Worm (Caenorhabditis elegans): ENCODE data around the gene F17C11.22.

Gene F17C11.22

DNA sequence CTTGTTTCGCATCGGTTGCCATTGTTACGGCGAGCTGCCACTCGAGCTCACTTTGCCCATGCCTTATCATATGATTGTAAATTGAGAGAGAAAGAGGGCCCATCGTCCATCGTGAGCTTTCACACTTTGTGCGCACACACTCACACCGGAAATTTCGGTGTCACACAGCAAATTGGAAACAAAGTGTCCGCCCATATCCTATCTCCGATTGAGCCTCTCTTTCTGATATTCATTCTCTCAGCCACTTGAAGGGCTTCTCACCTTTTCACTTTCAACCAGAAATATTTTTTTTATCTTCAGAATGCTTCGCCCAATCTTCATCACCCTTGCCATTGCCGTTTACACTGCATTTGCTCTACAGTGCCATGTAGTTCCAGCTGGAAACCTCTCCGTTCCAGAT, 40.5 kb downstream of the F17C11.22 start, which contains the start of gene F58B4.3:
Gene F58B4.3, plus strand, starts transcription at position 301 of the 400 bp plus-strand sequence.
- TF ChIP-seq pha-4 (tag; optimal IDR thresholded peaks at IDR 0.05): no peak
- TF ChIP-seq pag-3 (tag; optimal IDR thresholded peaks at IDR 0.05; ENCODE audit: borderline replicate concordance): no peak
- TF ChIP-seq nhr-11 (tag; optimal IDR thresholded peaks at IDR 0.05): no peak
- TF ChIP-seq ceh-9 (tag; optimal IDR thresholded peaks at IDR 0.05): no peak
- no peak for TF ChIP-seq ahr-1 (tag; optimal IDR thresholded peaks at IDR 0.05)
- no peak for TF ChIP-seq sox-4 (tag; optimal IDR thresholded peaks at IDR 0.05)
- no peak for TF ChIP-seq ceh-34 (tag; optimal IDR thresholded peaks at IDR 0.05)
- TF ChIP-seq dve-1 (tag; optimal IDR thresholded peaks at IDR 0.05): no peak
- no peak for TF ChIP-seq syd-9 (tag; optimal IDR thresholded peaks at IDR 0.05)
- no peak for TF ChIP-seq ceh-24 (tag; optimal IDR thresholded peaks at IDR 0.05)

- no peak for TF ChIP-seq elt-4 (tag; optimal IDR thresholded peaks at IDR 0.05)
- no peak for TF ChIP-seq hlh-13 (GFP tag; optimal IDR thresholded peaks at IDR 0.05)
- no peak for TF ChIP-seq syd-9 (tag; optimal IDR thresholded peaks at IDR 0.05)
- no peak for TF ChIP-seq hlh-6 (tag; optimal IDR thresholded peaks at IDR 0.05)
- no peak for TF ChIP-seq F13H6.1 (tag; optimal IDR thresholded peaks at IDR 0.05)
- no peak for TF ChIP-seq elt-2 (tag; optimal IDR thresholded peaks at IDR 0.05)
- no peak for TF ChIP-seq ceh-6 (GFP tag; optimal IDR thresholded peaks at IDR 0.05)
- TF ChIP-seq nhr-11 (tag; optimal IDR thresholded peaks at IDR 0.05): no peak
- no peak for TF ChIP-seq unc-42 (tag; optimal IDR thresholded peaks at IDR 0.05)
- no peak for TF ChIP-seq pros-1 (tag; optimal IDR thresholded peaks at IDR 0.05)
- no peak for TF ChIP-seq ets-4 (tag; optimal IDR thresholded peaks at IDR 0.05)
- TF ChIP-seq nhr-232 (tag; optimal IDR thresholded peaks at IDR 0.05): no peak
- TF ChIP-seq ceh-14 (tag; optimal IDR thresholded peaks at IDR 0.05): no peak
- TF ChIP-seq eyg-1 (tag; optimal IDR thresholded peaks at IDR 0.05): no peak
These were observed 44.3 kb downstream of the F17C11.22 start for ce11 chrV:10925658-10926057.

ce11 chrV:10924731-10925130, 45.2 kb downstream of the F17C11.22 start, which contains the start of gene F58B4.6:
F58B4.6 (plus strand) TSS chrV:10925031.
- no peak for TF ChIP-seq tbx-7 (tag; optimal IDR thresholded peaks at IDR 0.05)
- no peak for TF ChIP-seq mec-3 (tag; optimal IDR thresholded peaks at IDR 0.05; ENCODE audit: borderline replicate concordance)
- TF ChIP-seq Y22D7AL.16 (tag; optimal IDR thresholded peaks at IDR 0.05): no peak
- TF ChIP-seq sdc-2 (tag; optimal IDR thresholded peaks at IDR 0.05): no peak
- TF ChIP-seq dmd-4 (tag; optimal IDR thresholded peaks at IDR 0.05; ENCODE audit: borderline replicate concordance): no peak

DNA sequence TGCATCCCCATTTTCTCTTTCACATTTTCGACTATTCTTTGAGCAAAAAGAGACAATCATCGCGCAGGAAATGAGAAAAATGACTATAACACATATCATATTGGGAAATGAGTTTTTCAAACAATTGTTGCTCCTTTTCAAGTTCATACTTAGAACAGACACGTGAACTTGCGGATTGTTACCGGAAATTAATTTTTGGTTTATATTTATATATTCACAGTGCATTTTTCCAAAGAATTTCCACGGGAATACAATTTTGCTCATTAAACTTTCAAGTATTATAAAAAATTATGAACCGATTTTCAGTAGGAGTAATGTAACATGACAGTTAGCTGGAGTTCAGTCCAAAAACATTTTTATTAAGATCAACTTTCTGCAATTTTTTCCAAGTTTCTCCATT, 46.7 kb downstream of the F17C11.22 start, which contains the start of gene F58B4.7:
Gene F58B4.7, minus strand, starts transcription at position 101 of the 400 bp plus-strand sequence.
- TF ChIP-seq ceh-45 (GFP tag; IDR thresholded peaks at IDR 0.05) (no peak), ceh-18 (tag; optimal IDR thresholded peaks at IDR 0.05) (no peak), Y22D7AL.16 (tag; optimal IDR thresholded peaks at IDR 0.05) (no peak), unc-55 (GFP tag; optimal IDR thresholded peaks at IDR 0.05) (no peak), ceh-34 (tag; optimal IDR thresholded peaks at IDR 0.05) (no peak), ets-4 (tag; optimal IDR thresholded peaks at IDR 0.05) (no peak), T23F11.4 (GFP tag; optimal IDR thresholded peaks at IDR 0.05) (no peak), fax-1 (tag; optimal IDR thresholded peaks at IDR 0.05) (no peak), hlh-6 (tag; optimal IDR thresholded peaks at IDR 0.05) (no peak), ceh-22 (tag; optimal IDR thresholded peaks at IDR 0.05) (no peak)

DNA sequence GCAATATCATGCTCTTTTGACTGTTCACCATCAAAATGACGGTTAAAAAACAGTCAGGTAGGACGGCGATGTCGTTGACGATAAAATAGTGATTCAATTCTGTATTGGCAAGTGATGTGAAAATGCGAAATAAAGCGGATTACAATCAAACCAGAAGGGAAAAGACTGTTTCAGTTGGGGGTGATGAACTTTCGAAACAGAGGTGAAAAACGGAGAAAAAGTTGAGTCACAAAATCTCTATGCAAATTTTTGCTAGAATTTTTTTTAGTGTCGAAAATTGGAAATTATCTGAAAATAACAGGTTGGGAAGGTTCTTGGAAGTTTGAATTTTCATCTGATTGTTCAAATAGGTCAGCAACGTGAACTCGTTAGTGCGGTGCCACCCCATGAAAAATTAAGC, 48.2 kb downstream of the F17C11.22 start, which contains the start of gene nas-31:
Gene nas-31, minus strand, starts transcription at position 101 of the 400 bp plus-strand sequence.
- TF ChIP-seq hlh-8 (tag; optimal IDR thresholded peaks at IDR 0.05): no peak
- no peak for TF ChIP-seq unc-55 (GFP tag; optimal IDR thresholded peaks at IDR 0.05)
- TF ChIP-seq ceh-9 (tag; optimal IDR thresholded peaks at IDR 0.05): no peak
- no peak for TF ChIP-seq fkh-10 (GFP tag; optimal IDR thresholded peaks at IDR 0.05)
- no peak for TF ChIP-seq T23F11.4 (GFP tag; optimal IDR thresholded peaks at IDR 0.05)
- no peak for TF ChIP-seq ets-4 (tag; optimal IDR thresholded peaks at IDR 0.05)
- TF ChIP-seq eyg-1 (tag; optimal IDR thresholded peaks at IDR 0.05): no peak
- no peak for TF ChIP-seq nhr-11 (tag; optimal IDR thresholded peaks at IDR 0.05)
- TF ChIP-seq syd-9 (tag; optimal IDR thresholded peaks at IDR 0.05): no peak
- no peak for TF ChIP-seq pqm-1 (tag; optimal IDR thresholded peaks at IDR 0.05)
- no peak for TF ChIP-seq ztf-16 (tag; optimal IDR thresholded peaks at IDR 0.05)
- no peak for TF ChIP-seq ceh-2 (tag; optimal IDR thresholded peaks at IDR 0.05)

Data from whole organism, late embryonic.